Worm (Caenorhabditis elegans): Measurements from ENCODE around the gene clec-42.

ce11 chrV:18167161-18167560 is 24.1 kb upstream of the clec-42 start, which contains the start of gene C14A6.6:
- TF ChIP-seq nhr-2 (tag; optimal IDR thresholded peaks at IDR 0.05): no peak
- no peak for TF ChIP-seq elt-3 (tag; optimal IDR thresholded peaks at IDR 0.05)
- no peak for TF ChIP-seq lin-32 (GFP tag; optimal IDR thresholded peaks at IDR 0.05)
- TF ChIP-seq mep-1 (tag; optimal IDR thresholded peaks at IDR 0.05): no peak
- no peak for TF ChIP-seq lsy-2 (tag; optimal IDR thresholded peaks at IDR 0.05)
- no peak for TF ChIP-seq ztf-11 (tag; optimal IDR thresholded peaks at IDR 0.05)
- TF ChIP-seq nhr-237 (tag; optimal IDR thresholded peaks at IDR 0.05): no peak
- TF ChIP-seq nhr-12 (tag; optimal IDR thresholded peaks at IDR 0.05): no peak

Measured in whole organism, mixed stage, embryonic.